Worm (Caenorhabditis elegans): ENCODE data around the gene emc-3.

emc-3 gene

DNA sequence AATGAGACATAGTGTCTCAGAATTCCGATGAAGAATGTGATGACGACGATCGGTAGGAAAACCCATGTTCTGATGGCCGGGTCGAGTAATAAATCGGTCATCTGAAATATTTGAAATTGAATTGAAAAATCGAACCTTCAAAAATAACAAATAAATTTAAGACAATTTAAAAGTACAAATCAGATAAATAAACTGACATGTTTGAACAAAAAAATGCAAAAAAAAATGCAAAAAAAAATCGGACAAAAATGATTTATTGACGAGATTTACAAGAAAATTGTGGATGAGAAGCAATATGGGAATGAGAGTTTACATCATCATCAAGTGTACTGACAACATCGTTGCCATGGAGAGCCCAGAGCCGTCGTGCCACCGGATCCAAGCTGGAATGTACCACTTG, at the start of gene emc-3:
Gene emc-3 (minus strand): TSS at position 101 of the 400 bp plus-strand sequence.
- TF ChIP-seq ceh-36 (tag; optimal IDR thresholded peaks at IDR 0.05) (no peak), aly-1 (tag; optimal IDR thresholded peaks at IDR 0.05) (no peak), hmg-4 (GFP tag; optimal IDR thresholded peaks at IDR 0.05) (no peak), sea-1 (GFP tag; conservative IDR thresholded peaks at IDR 0.05) (no peak), ets-7 (tag; optimal IDR thresholded peaks at IDR 0.05) (no peak), tbx-37 (GFP tag; conservative IDR thresholded peaks at IDR 0.05) (no peak), tra-4 (tag; optimal IDR thresholded peaks at IDR 0.05) (no peak), ceh-13 (GFP tag; optimal IDR thresholded peaks at IDR 0.05) (no peak), tbx-11 (GFP tag; IDR thresholded peaks at IDR 0.05) (no peak), ama-1 (optimal IDR thresholded peaks at IDR 0.05) (no peak), flt-1 (GFP tag; IDR thresholded peaks at IDR 0.05) (no peak), F13C5.2 (tag; optimal IDR thresholded peaks at IDR 0.05) (no peak), hnd-1 (tag; optimal IDR thresholded peaks at IDR 0.05) (no peak)

- TF ChIP-seq tbx-37 (GFP tag; conservative IDR thresholded peaks at IDR 0.05) (0 out of 2 replicates have a peak, but pooled peaks have one; percentile 16), pes-1 (GFP tag; IDR thresholded peaks at IDR 0.05) (0 out of 2 replicates have a peak, but pooled peaks have one; percentile 10)
These were observed 48.4 kb upstream of the emc-3 start for ce11 chrIV:13430137-13430536.

DNA sequence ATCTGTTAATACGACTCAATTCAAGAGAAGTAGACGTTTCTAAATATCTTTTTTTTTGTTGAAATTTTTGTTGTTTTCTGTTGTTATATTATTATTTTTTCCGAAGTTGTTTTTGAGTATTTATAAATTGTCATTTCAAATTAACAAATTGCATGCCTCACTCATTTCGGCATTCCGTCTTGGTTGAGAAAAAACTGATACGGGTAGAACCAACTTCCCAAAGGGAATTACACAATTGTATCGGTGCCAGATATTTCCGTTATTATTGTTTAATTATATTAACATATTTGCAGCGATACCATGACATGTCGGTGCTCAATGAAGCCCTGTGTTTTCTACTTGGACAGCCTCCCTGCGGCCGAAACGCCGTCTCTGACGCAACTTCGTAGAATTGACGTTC, 47.5 kb upstream of the emc-3 start, which contains the start of gene K09B11.4:
Gene K09B11.4 (plus strand): TSS at position 301 of the 400 bp plus-strand sequence.
- TF ChIP-seq B0310.2 (tag; optimal IDR thresholded peaks at IDR 0.05) (no peak), F13C5.2 (tag; optimal IDR thresholded peaks at IDR 0.05) (no peak), tbx-37 (GFP tag; conservative IDR thresholded peaks at IDR 0.05) (no peak), ceh-13 (GFP tag; optimal IDR thresholded peaks at IDR 0.05) (no peak), hnd-1 (tag; optimal IDR thresholded peaks at IDR 0.05) (no peak), ceh-36 (tag; optimal IDR thresholded peaks at IDR 0.05) (no peak), tra-4 (tag; optimal IDR thresholded peaks at IDR 0.05) (no peak)

ce11 chrIV:13422200-13422599, 40.5 kb upstream of the emc-3 start, which contains the start of gene nol-9:
nol-9 (plus strand) TSS chrIV:13422500.
- TF ChIP-seq sea-1 (GFP tag; conservative IDR thresholded peaks at IDR 0.05): no peak
- no peak for TF ChIP-seq tra-4 (tag; optimal IDR thresholded peaks at IDR 0.05)
- no peak for TF ChIP-seq pes-1 (GFP tag; IDR thresholded peaks at IDR 0.05)
- no peak for TF ChIP-seq tbx-11 (GFP tag; IDR thresholded peaks at IDR 0.05)
- no peak for TF ChIP-seq B0310.2 (tag; optimal IDR thresholded peaks at IDR 0.05)

DNA sequence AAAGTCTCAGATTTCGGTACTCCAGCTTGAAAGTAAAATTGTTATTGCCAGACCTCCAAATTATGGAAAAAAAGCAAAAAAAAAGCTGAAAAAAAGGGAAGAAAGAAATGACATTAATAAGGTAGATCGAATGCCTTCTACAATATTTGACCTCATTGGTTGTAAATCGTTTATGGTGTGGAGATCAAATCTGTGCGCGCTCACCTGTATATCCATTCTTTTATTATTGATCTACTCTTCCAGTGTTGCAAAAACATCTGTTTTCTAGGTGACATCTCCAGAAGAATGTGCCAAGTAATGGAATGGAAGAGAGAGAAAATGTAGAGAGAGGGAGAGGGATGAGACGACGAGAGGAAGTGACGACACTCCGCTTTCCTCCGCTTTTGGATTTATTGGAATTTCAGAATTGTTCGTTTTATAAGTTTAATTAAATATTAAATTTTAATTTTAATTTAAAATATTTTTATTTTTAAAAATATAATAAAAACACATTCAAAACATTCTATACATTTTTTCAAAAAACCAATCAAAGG, 34.1 kb upstream of the emc-3 start, which contains the start of the genes pik-1 and aptf-2:
Gene pik-1 (plus strand): TSS at position 303 of the 533 bp plus-strand sequence.
Gene aptf-2 (minus strand): TSS at position 313 of the 533 bp plus-strand sequence.
- no peak for TF ChIP-seq tbx-11 (GFP tag; IDR thresholded peaks at IDR 0.05)
- TF ChIP-seq F13C5.2 (tag; optimal IDR thresholded peaks at IDR 0.05): no peak
- TF ChIP-seq aly-1 (tag; optimal IDR thresholded peaks at IDR 0.05): no peak
- TF ChIP-seq tra-4 (tag; optimal IDR thresholded peaks at IDR 0.05): no peak

DNA sequence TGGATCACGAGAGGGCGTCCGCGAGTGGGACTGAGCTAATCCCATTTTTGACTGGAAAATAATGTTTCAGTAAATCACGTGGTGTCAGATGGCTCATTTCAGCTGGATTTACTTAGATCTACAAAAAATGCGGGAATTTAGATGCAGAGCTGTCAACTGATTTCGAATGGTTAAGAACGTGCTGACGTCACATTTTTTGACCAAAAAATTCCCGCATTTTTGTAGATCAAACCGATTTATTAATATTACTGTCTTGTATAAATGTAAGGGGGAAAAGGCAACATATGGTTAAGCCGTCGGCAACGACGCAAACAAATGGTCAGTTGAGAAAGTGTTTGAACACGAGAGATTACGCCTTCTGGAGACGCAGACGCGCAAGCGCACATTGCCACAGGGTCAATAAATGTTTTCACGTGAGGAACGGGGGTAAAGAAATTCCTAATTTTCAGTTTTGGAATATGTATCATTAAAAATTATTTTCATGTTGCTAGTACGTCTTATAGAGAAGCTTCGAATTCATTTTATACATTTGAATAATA, 31.2 kb upstream of the emc-3 start, which contains the start of gene gcl-1:
Gene gcl-1 (minus strand): TSS at position 51 of the 539 bp plus-strand sequence.
- TF ChIP-seq tbx-37 (GFP tag; conservative IDR thresholded peaks at IDR 0.05): no peak
- no peak for TF ChIP-seq tbx-11 (GFP tag; IDR thresholded peaks at IDR 0.05)
- TF ChIP-seq ama-1 (optimal IDR thresholded peaks at IDR 0.05): no peak
- TF ChIP-seq ets-7 (tag; optimal IDR thresholded peaks at IDR 0.05): no peak
- TF ChIP-seq hmg-4 (GFP tag; optimal IDR thresholded peaks at IDR 0.05): no peak
- TF ChIP-seq ceh-13 (GFP tag; optimal IDR thresholded peaks at IDR 0.05): no peak
- TF ChIP-seq hnd-1 (tag; optimal IDR thresholded peaks at IDR 0.05): no peak
- TF ChIP-seq aly-1 (tag; optimal IDR thresholded peaks at IDR 0.05): no peak
- no peak for TF ChIP-seq flt-1 (GFP tag; IDR thresholded peaks at IDR 0.05)
- TF ChIP-seq ceh-36 (tag; optimal IDR thresholded peaks at IDR 0.05): no peak

- no peak for TF ChIP-seq aly-1 (tag; optimal IDR thresholded peaks at IDR 0.05)
- TF ChIP-seq ceh-36 (tag; optimal IDR thresholded peaks at IDR 0.05): no peak
- no peak for TF ChIP-seq hnd-1 (tag; optimal IDR thresholded peaks at IDR 0.05)
- TF ChIP-seq ceh-13 (GFP tag; optimal IDR thresholded peaks at IDR 0.05): no peak
- TF ChIP-seq tbx-37 (GFP tag; conservative IDR thresholded peaks at IDR 0.05): no peak
- no peak for TF ChIP-seq F13C5.2 (tag; optimal IDR thresholded peaks at IDR 0.05)
- TF ChIP-seq flt-1 (GFP tag; IDR thresholded peaks at IDR 0.05): no peak
- TF ChIP-seq tra-4 (tag; optimal IDR thresholded peaks at IDR 0.05): no peak
These were observed 26.3 kb upstream of the emc-3 start, which contains the start of gene Y62E10A.19 for ce11 chrIV:13408018-13408417. Y62E10A.19 (minus strand) TSS chrIV:13408306.

- no peak for TF ChIP-seq tra-4 (tag; optimal IDR thresholded peaks at IDR 0.05)
- no peak for TF ChIP-seq ceh-36 (tag; optimal IDR thresholded peaks at IDR 0.05)
- TF ChIP-seq flt-1 (GFP tag; IDR thresholded peaks at IDR 0.05): no peak
- TF ChIP-seq ceh-13 (GFP tag; optimal IDR thresholded peaks at IDR 0.05): no peak
- no peak for TF ChIP-seq scrt-1 (GFP tag; IDR thresholded peaks at IDR 0.05)
- TF ChIP-seq hnd-1 (tag; optimal IDR thresholded peaks at IDR 0.05): no peak
- TF ChIP-seq hmg-4 (GFP tag; optimal IDR thresholded peaks at IDR 0.05): no peak
- TF ChIP-seq tbx-37 (GFP tag; conservative IDR thresholded peaks at IDR 0.05): no peak
- TF ChIP-seq hmbx-1 (tag; optimal IDR thresholded peaks at IDR 0.05): no peak
- no peak for TF ChIP-seq pes-1 (GFP tag; IDR thresholded peaks at IDR 0.05)
- TF ChIP-seq ama-1 (optimal IDR thresholded peaks at IDR 0.05): no peak
- no peak for TF ChIP-seq sea-1 (GFP tag; conservative IDR thresholded peaks at IDR 0.05)
- TF ChIP-seq F13C5.2 (tag; optimal IDR thresholded peaks at IDR 0.05): no peak
- no peak for TF ChIP-seq ets-7 (tag; optimal IDR thresholded peaks at IDR 0.05)
- TF ChIP-seq B0310.2 (tag; optimal IDR thresholded peaks at IDR 0.05): no peak
- no peak for TF ChIP-seq tbx-11 (GFP tag; IDR thresholded peaks at IDR 0.05)
- no peak for TF ChIP-seq aly-1 (tag; optimal IDR thresholded peaks at IDR 0.05)
These were observed 19.0 kb upstream of the emc-3 start, which contains the start of the genes memi-2 and cyp-31A5 for ce11 chrIV:13400456-13401364. memi-2 (minus strand) TSS chrIV:13400506. cyp-31A5 (plus strand) TSS chrIV:13401289.
